Worm (Caenorhabditis elegans) whole organism, L3 larva: ENCODE results near the gene C42D8.1.

Source experiments
- ama-1 ChIP-seq: fragments of 150-350 bp; optimal IDR thresholded peaks from 2 replicates; lab custom pipeline; 2018
- ceh-16 ChIP-seq: sonication (generic microtip); optimal IDR thresholded peaks from 2 replicates; lab custom pipeline; 2017; ENCODE audit warnings: missing biosample characterization, missing genetic modification characterization

DNA sequence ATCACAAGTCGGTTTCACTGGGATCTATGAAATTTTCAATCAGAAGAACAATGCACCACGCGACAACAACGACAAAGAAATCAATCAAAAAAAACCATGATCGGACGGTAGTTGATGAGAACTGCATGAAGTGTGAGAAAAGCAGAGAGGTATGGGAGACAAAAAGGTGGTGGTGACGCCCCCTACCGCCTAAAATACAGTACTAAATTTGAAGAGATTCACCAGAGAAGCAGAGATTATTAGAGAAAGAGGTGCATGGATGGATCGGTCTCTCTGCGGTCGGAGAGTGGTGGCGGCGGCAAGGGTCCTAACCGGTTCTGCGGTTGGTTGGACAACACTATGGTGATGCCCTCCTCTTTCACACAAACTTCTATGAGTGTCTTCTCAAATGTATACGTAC, 9.9 kb downstream of the C42D8.1 start:
- TF ChIP-seq ceh-16: no peak
- TF ChIP-seq ama-1: peak; percentile 56
